Worm (Caenorhabditis elegans) whole organism, L1 larva: Measurements from ENCODE around the gene C02H6.1.

Experiments
- C04F5.9 ChIP-seq: sonication (generic microtip); optimal IDR thresholded peaks from 2 replicates; lab custom pipeline; 2016; ENCODE audit warnings: missing genetic modification characterization, missing compliant biosample characterization
- C16A3.4 ChIP-seq: fragments of 150-350 bp; optimal IDR thresholded peaks from 2 replicates; lab custom pipeline; 2014; ENCODE audit warnings: missing biosample characterization, missing genetic modification characterization
- Y116A8C.19 ChIP-seq: sonication (generic microtip); optimal IDR thresholded peaks from 2 replicates; lab custom pipeline; 2016; ENCODE audit warnings: missing compliant biosample characterization, missing genetic modification characterization, borderline replicate concordance
- aha-1 ChIP-seq: fragments of 150-350 bp; optimal IDR thresholded peaks from 2 replicates; lab custom pipeline; 2014; ENCODE audit warnings: missing biosample characterization, missing genetic modification characterization
- alr-1 ChIP-seq: fragments of 200-800 bp; sonication (Bioruptor generic); optimal IDR thresholded peaks from 2 replicates; lab custom pipeline; 2018; ENCODE audit warnings: borderline replicate concordance, mild to moderate bottlenecking, missing genetic modification characterization, missing compliant biosample characterization
- ama-1 ChIP-seq: fragments of 150-350 bp; optimal IDR thresholded peaks from 2 replicates; lab custom pipeline; 2014
- ceh-63 ChIP-seq: fragments of 200-800 bp; sonication (Bioruptor generic); optimal IDR thresholded peaks from 2 replicates; lab custom pipeline; 2018; ENCODE audit warnings: mild to moderate bottlenecking, missing genetic modification characterization, missing compliant biosample characterization
- ceh-8 ChIP-seq: fragments of 200-800 bp; sonication (Bioruptor generic); optimal IDR thresholded peaks from 2 replicates; lab custom pipeline; 2018; ENCODE audit warnings: mild to moderate bottlenecking, missing genetic modification characterization, moderate library complexity, missing compliant biosample characterization
- ceh-82 ChIP-seq, 3 experiments: fragments of 150-350 bp in 1 of 3; sonication (generic microtip) in 2 of 3; optimal IDR thresholded peaks; 2 replicates each; lab custom pipeline; 2014 to 2017; ENCODE audit warnings: missing biosample characterization in 3 of 3, missing genetic modification characterization in 3 of 3
- ceh-88 ChIP-seq: fragments of 200-800 bp; sonication (Bioruptor generic); IDR thresholded peaks from 2 replicates; pipeline ENCODE4 v1.3.6; 2022; ENCODE audit warnings: missing genetic modification characterization, missing compliant biosample characterization
- ceh-90 ChIP-seq: sonication (generic microtip); optimal IDR thresholded peaks from 2 replicates; lab custom pipeline; 2016; ENCODE audit warnings: missing genetic modification characterization, missing compliant biosample characterization
- ces-1 ChIP-seq: fragments of 150-350 bp; optimal IDR thresholded peaks from 2 replicates; lab custom pipeline; 2014; ENCODE audit warnings: missing biosample characterization, missing genetic modification reagents, missing genetic modification characterization
- dsc-1 ChIP-seq: sonication (generic microtip); optimal IDR thresholded peaks from 2 replicates; lab custom pipeline; 2016; ENCODE audit warnings: mild to moderate bottlenecking, missing genetic modification characterization, missing compliant biosample characterization
- efl-1 ChIP-seq, 4 experiments: fragments of 150-350 bp; optimal IDR thresholded peaks in 3 of 4; peaks in 1 of 4; 1 replicate in 1 of 4; 2 replicates in 3 of 4; lab custom pipeline; 2014; ENCODE audit warnings: missing biosample characterization in 2 of 4, missing genetic modification characterization in 2 of 4, missing genetic modification reagents in 2 of 4
- egl-27 ChIP-seq, 2 experiments: fragments of 150-350 bp in 1 of 2; sonication (generic microtip); optimal IDR thresholded peaks; 3 replicates each; lab custom pipeline; 2017 to 2018; ENCODE audit warnings: missing biosample characterization in 2 of 2, missing genetic modification characterization in 2 of 2, missing genetic modification reagents in 2 of 2
- elt-2 ChIP-seq: sonication (generic microtip); optimal IDR thresholded peaks from 2 replicates; lab custom pipeline; 2016; ENCODE audit warnings: missing genetic modification characterization, mild to moderate bottlenecking, inconsistent platforms, missing compliant biosample characterization, missing genetic modification reagents
- elt-3 ChIP-seq, 6 experiments: fragments of 150-350 bp in 1 of 6; sonication (generic microtip); optimal IDR thresholded peaks; 2 replicates each; lab custom pipeline; 2017 to 2018; ENCODE audit warnings: missing biosample characterization in 6 of 6, missing genetic modification characterization in 6 of 6, inconsistent platforms in 1 of 6
- ets-5 ChIP-seq: fragments of 200-800 bp; sonication (Bioruptor generic); IDR thresholded peaks from 2 replicates; pipeline ENCODE4 v1.3.6; 2022; ENCODE audit warnings: missing genetic modification characterization, missing compliant biosample characterization
- fkh-10 ChIP-seq: sonication (generic microtip); optimal IDR thresholded peaks from 2 replicates; lab custom pipeline; 2017; ENCODE audit warnings: missing biosample characterization, missing genetic modification reagents, missing genetic modification characterization
- fkh-4 ChIP-seq: sonication (generic microtip); optimal IDR thresholded peaks from 2 replicates; lab custom pipeline; 2016; ENCODE audit warnings: missing compliant biosample characterization, missing genetic modification characterization, borderline replicate concordance
- fkh-8 ChIP-seq: sonication (generic microtip); optimal IDR thresholded peaks from 2 replicates; lab custom pipeline; 2016; ENCODE audit warnings: mild to moderate bottlenecking, missing genetic modification characterization, missing compliant biosample characterization
- fos-1 ChIP-seq: fragments of 150-350 bp; optimal IDR thresholded peaks from 2 replicates; lab custom pipeline; 2014; ENCODE audit warnings: missing biosample characterization, missing genetic modification characterization
- grh-1 ChIP-seq: fragments of 200-800 bp; sonication (Bioruptor generic); IDR thresholded peaks from 2 replicates; pipeline ENCODE4 v1.3.6; 2022; ENCODE audit warnings: missing genetic modification reagents, missing genetic modification characterization, missing compliant biosample characterization
- hlh-4 ChIP-seq: sonication (generic microtip); optimal IDR thresholded peaks from 2 replicates; lab custom pipeline; 2016; ENCODE audit warnings: mild to moderate bottlenecking, missing genetic modification characterization, missing compliant biosample characterization
- hpl-2 ChIP-seq: fragments of 150-350 bp; optimal IDR thresholded peaks from 2 replicates; lab custom pipeline; 2014; ENCODE audit warnings: missing biosample characterization, missing genetic modification reagents, missing genetic modification characterization
- irx-1 ChIP-seq: sonication (generic microtip); optimal IDR thresholded peaks from 2 replicates; lab custom pipeline; 2016; ENCODE audit warnings: missing genetic modification characterization, missing compliant biosample characterization
- jun-1 ChIP-seq: fragments of 150-350 bp; optimal IDR thresholded peaks from 2 replicates; lab custom pipeline; 2014; ENCODE audit warnings: missing biosample characterization, missing genetic modification reagents, missing genetic modification characterization
- lin-14 ChIP-seq: fragments of 200-800 bp; sonication (Bioruptor generic); optimal IDR thresholded peaks from 2 replicates; lab custom pipeline; 2018; ENCODE audit warnings: mild to moderate bottlenecking, missing genetic modification characterization, moderate library complexity, missing compliant biosample characterization
- lsy-2 ChIP-seq, 2 experiments: fragments of 150-350 bp; optimal IDR thresholded peaks; 2 replicates each; lab custom pipeline; 2014; ENCODE audit warnings: missing biosample characterization in 2 of 2, missing genetic modification characterization in 2 of 2
- mdl-1 ChIP-seq, 2 experiments: fragments of 150-350 bp; optimal IDR thresholded peaks; 2 replicates each; lab custom pipeline; 2014 to 2017; ENCODE audit warnings: missing biosample characterization in 2 of 2, missing genetic modification characterization in 2 of 2, inconsistent platforms in 1 of 2
- mep-1 ChIP-seq: fragments of 150-350 bp; optimal IDR thresholded peaks from 2 replicates; lab custom pipeline; 2014; ENCODE audit warnings: missing biosample characterization, missing genetic modification characterization
- nhr-11 ChIP-seq: fragments of 150-350 bp; optimal IDR thresholded peaks from 2 replicates; lab custom pipeline; 2014; ENCODE audit warnings: missing biosample characterization, missing genetic modification characterization
- nhr-19 ChIP-seq: fragments of 200-800 bp; sonication (Bioruptor generic); conservative IDR thresholded peaks from 2 replicates; pipeline ENCODE4 v1.3.6; 2022; ENCODE audit warnings: missing genetic modification characterization, missing compliant biosample characterization
- nhr-237 ChIP-seq: fragments of 150-350 bp; optimal IDR thresholded peaks from 2 replicates; lab custom pipeline; 2014; ENCODE audit warnings: missing biosample characterization, missing genetic modification characterization
- nhr-71 ChIP-seq: sonication (generic microtip); optimal IDR thresholded peaks from 2 replicates; lab custom pipeline; 2016; ENCODE audit warnings: mild to moderate bottlenecking, missing genetic modification characterization, moderate library complexity, missing compliant biosample characterization
- nhr-85 ChIP-seq: sonication (generic microtip); peaks from one replicate; lab custom pipeline; 2016; ENCODE audit warnings: missing genetic modification characterization, inconsistent platforms, missing compliant biosample characterization
- skn-1 ChIP-seq: fragments of 150-350 bp; optimal IDR thresholded peaks from 2 replicates; lab custom pipeline; 2014; ENCODE audit warnings: missing biosample characterization, missing genetic modification characterization
- snu-23 ChIP-seq: sonication (generic microtip); optimal IDR thresholded peaks from 2 replicates; lab custom pipeline; 2016; ENCODE audit warnings: missing genetic modification characterization, missing compliant biosample characterization
- sox-4 ChIP-seq: sonication (generic microtip); optimal IDR thresholded peaks from 2 replicates; lab custom pipeline; 2016; ENCODE audit warnings: missing genetic modification characterization, missing compliant biosample characterization
- sptf-1 ChIP-seq: fragments of 150-350 bp; optimal IDR thresholded peaks from 2 replicates; lab custom pipeline; 2014; ENCODE audit warnings: missing biosample characterization, missing genetic modification characterization
- unc-130 ChIP-seq: fragments of 150-350 bp; optimal IDR thresholded peaks from 2 replicates; lab custom pipeline; 2017; ENCODE audit warnings: missing biosample characterization, missing genetic modification characterization, inconsistent platforms
- unc-62 ChIP-seq: fragments of 150-350 bp; optimal IDR thresholded peaks from 2 replicates; lab custom pipeline; 2014; ENCODE audit warnings: missing biosample characterization, missing genetic modification reagents, missing genetic modification characterization
- zag-1 ChIP-seq: fragments of 150-350 bp; optimal IDR thresholded peaks from 2 replicates; lab custom pipeline; 2014; ENCODE audit warnings: missing biosample characterization, missing genetic modification characterization
- zip-4 ChIP-seq: fragments of 200-800 bp; sonication (Bioruptor generic); optimal IDR thresholded peaks from 2 replicates; lab custom pipeline; 2018; ENCODE audit warnings: mild to moderate bottlenecking, missing genetic modification characterization, moderate library complexity, missing compliant biosample characterization
- ztf-11 ChIP-seq, 2 experiments: sonication (generic microtip); optimal IDR thresholded peaks; 2 replicates each; lab custom pipeline; 2016 to 2017; ENCODE audit warnings: missing genetic modification characterization in 2 of 2, missing biosample characterization in 1 of 2, missing compliant biosample characterization in 1 of 2
- ztf-4 ChIP-seq: fragments of 150-350 bp; optimal IDR thresholded peaks from 2 replicates; lab custom pipeline; 2014; ENCODE audit warnings: missing biosample characterization, missing genetic modification characterization

C02H6.1 gene

DNA sequence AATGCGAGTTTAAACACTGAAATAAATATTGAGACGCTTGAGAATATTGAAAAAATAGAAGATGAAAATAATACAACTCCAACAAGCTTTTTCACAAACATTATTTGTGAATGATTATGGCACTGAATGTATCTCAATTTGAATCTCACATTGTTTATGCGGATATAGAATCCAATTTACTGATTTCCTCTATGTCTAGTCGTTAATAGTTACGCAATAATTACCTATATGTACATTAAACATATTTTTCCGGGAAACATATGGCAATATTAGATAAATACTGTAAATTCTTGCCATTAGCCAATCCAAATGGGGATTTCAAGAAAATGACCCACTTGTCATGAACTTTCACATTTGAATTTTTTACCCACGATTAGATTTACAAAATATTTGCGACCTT, 5.7 kb upstream of the C02H6.1 start, which contains the start of gene srx-9:
TSS of gene srx-9 (minus strand) at position 101 of the 400 bp plus-strand sequence.
- no peak for TF ChIP-seq egl-27 (tag; optimal IDR thresholded peaks at IDR 0.05; lab: Kevin White, UChicago)
- no peak for TF ChIP-seq irx-1
- TF ChIP-seq nhr-85: no peak
- TF ChIP-seq, all 84 proteins: peak for 0

DNA sequence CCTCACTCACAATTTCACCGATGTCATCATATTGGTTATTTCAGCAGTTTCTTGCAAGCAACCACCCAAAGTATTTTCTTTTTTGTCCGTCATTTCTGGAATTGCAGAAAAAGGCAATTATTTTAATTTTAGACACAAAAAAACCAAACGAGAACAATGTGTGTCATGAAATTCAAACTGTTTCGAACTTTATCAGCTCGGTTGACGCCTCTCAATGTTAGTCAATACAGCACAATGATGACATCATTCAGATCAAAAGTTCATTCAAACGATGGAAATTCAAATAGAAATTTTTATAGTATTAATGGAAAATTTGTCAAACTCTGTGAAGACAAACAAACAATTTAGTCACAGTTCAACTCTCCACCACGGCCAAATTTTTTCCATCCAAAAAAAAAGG, 2.3 kb upstream of the C02H6.1 start, which contains the start of gene fbxa-105:
TSS of gene fbxa-105 (minus strand) at position 97 of the 400 bp plus-strand sequence.
- TF ChIP-seq efl-1 (optimal IDR thresholded peaks at IDR 0.05; lab: Kevin White, UChicago): no peak
- peak in 1 of 2 experiments; percentile 19 for TF ChIP-seq efl-1 (GFP tag; optimal IDR thresholded peaks at IDR 0.05 in 1 of 2; lab: Kevin White, UChicago)
- peak; percentile 3 for TF ChIP-seq elt-2
- TF ChIP-seq fkh-4: no peak
- TF ChIP-seq fos-1 (tag; lab: Kevin White, UChicago): no peak

DNA sequence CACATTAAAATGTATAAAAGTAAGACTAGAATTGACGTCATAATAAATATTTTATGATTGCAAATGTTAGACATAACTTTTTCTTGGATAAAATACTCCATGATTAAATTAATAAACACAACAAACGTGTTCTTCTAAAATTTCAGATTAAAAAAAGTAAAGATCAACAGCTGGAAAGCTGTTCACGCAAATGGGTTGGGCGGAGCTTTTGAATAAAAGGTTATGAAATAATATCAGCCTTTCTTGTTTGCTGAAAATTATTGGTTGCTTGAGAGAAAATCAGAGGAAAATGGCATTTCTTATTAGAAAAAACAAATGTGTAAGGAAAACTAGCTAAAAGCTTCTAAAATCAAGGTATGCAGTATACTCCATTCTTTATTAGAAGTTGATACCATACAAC, 1.9 kb downstream of the C02H6.1 start, which contains the start of gene C02H6.3:
TSS of gene C02H6.3 (minus strand) at position 101 of the 400 bp plus-strand sequence.
- no peak for TF ChIP-seq Y116A8C.19 (tag; lab: Kevin White, UChicago)
- no peak for TF ChIP-seq ets-5 (GFP tag; lab: Robert Waterston, UW)
- TF ChIP-seq hpl-2 (GFP tag; lab: Kevin White, UChicago): no peak
- TF ChIP-seq fkh-4: no peak
- TF ChIP-seq mdl-1 (tag; optimal IDR thresholded peaks at IDR 0.05; lab: Kevin White, UChicago): no peak
- TF ChIP-seq ztf-4 (tag; lab: Kevin White, UChicago): no peak
- TF ChIP-seq unc-130: no peak
- no peak for TF ChIP-seq zag-1 (tag; lab: Kevin White, UChicago)
- TF ChIP-seq ceh-63 (GFP tag; lab: Kevin White, UChicago): no peak
- no peak for TF ChIP-seq nhr-11 (tag; lab: Kevin White, UChicago)
- no peak for TF ChIP-seq zip-4 (GFP tag; lab: Kevin White, UChicago)
- no peak for TF ChIP-seq aha-1
- TF ChIP-seq ceh-82 (tag; optimal IDR thresholded peaks at IDR 0.05; lab: Kevin White, UChicago): no peak
- TF ChIP-seq C04F5.9 (tag; lab: Kevin White, UChicago): no peak
- TF ChIP-seq snu-23: no peak
- TF ChIP-seq unc-62 (GFP tag; lab: Kevin White, UChicago): no peak
- TF ChIP-seq lsy-2 (tag; optimal IDR thresholded peaks at IDR 0.05; lab: Kevin White, UChicago): no peak
- no peak for TF ChIP-seq mep-1
- no peak for TF ChIP-seq nhr-237
- TF ChIP-seq grh-1 (GFP tag; lab: Robert Waterston, UW): no peak
- TF ChIP-seq, all 84 proteins: peak for 0

DNA sequence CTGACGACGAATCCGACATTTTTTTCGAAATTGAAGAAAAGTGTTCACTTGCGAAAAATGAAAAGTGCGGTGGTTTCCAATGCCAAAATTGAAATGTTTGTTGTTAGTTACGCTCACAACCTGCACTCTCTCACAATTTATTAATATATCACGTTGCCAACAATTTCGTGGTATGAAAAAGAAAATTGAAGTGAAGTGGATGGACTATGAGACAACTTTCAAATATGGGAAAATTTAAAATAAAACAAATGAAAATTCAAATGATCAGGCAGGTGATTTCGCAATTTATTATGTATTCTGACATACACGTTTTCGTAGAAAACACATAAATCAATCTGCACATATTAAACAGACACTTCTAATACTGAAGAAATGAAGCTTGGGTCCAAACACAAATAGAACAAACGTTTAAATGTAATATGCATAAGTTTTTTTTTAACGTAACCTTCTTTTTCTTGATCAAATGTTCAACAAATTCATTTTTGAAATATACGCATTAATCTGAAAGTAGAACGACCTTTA, 3.6 kb downstream of the C02H6.1 start, which contains the start of gene srp-6:
TSS of gene srp-6 (minus strand) at position 51 of the 522 bp plus-strand sequence.
- TF ChIP-seq ces-1 (GFP tag; lab: Kevin White, UChicago) (no peak), zag-1 (tag; lab: Kevin White, UChicago) (no peak), ceh-82 (tag; optimal IDR thresholded peaks at IDR 0.05; lab: Kevin White, UChicago) (no peak), jun-1 (tag; lab: Kevin White, UChicago) (no peak), fkh-8 (tag; lab: Kevin White, UChicago) (peak; percentile 42), hlh-4 (tag; lab: Kevin White, UChicago) (peak; percentile 57), unc-130 (no peak), skn-1 (tag; lab: Kevin White, UChicago) (no peak), unc-62 (GFP tag; lab: Kevin White, UChicago) (no peak), nhr-71 (tag; lab: Kevin White, UChicago) (peak; percentile 47), ceh-90 (tag; lab: Kevin White, UChicago) (no peak), sptf-1 (tag; lab: Kevin White, UChicago) (no peak), alr-1 (tag; lab: Kevin White, UChicago) (no peak), ceh-88 (no peak), lin-14 (GFP tag; lab: Kevin White, UChicago) (peak; percentile 37), elt-3 (tag; optimal IDR thresholded peaks at IDR 0.05; lab: Kevin White, UChicago) (no peak), ceh-8 (GFP tag; lab: Kevin White, UChicago) (no peak), ztf-11 (tag; optimal IDR thresholded peaks at IDR 0.05; lab: Kevin White, UChicago) (no peak), nhr-19 (GFP tag; lab: Robert Waterston, UW) (no peak), ztf-4 (tag; lab: Kevin White, UChicago) (no peak), fkh-10 (no peak), fos-1 (tag; lab: Kevin White, UChicago) (no peak), ama-1 (lab: Kevin White, UChicago) (no peak), aha-1 (no peak), efl-1 (optimal IDR thresholded peaks at IDR 0.05; lab: Kevin White, UChicago) (no peak), efl-1 (GFP tag; optimal IDR thresholded peaks at IDR 0.05 in 1 of 2; lab: Kevin White, UChicago) (peak in 1 of 2 experiments; percentile 5), grh-1 (GFP tag; lab: Robert Waterston, UW) (no peak), zip-4 (GFP tag; lab: Kevin White, UChicago) (no peak), C16A3.4 (no peak), dsc-1 (tag; lab: Kevin White, UChicago) (no peak), sox-4 (tag; lab: Kevin White, UChicago) (no peak)
